Worm (Caenorhabditis elegans): ENCODE measurements around the gene Y17G7B.17.
A peak's percentile ranks its signal among the peaks of the same experiment; 100 is the strongest.

Gene Y17G7B.17

DNA sequence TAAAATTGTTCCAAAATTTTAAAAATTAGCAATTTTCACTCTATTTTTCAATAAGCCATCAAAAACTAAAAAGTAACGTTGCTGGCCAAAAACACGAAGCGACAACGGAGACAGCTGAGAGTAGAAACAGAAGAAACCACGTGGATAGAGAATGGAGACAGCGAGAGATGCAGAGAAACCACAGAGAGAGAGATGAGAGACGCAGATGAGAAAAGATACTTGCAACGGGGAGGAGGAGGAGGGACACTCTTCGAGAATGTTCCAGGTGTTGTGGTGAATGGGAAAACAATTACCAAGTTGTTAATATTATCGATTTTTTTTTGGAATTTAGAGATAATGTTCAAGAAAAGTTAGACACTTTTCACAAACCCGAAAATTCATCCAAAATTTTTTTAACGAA lies 2.6 kb upstream of the Y17G7B.17 start (continued):
- peak; percentile 98 for TF ChIP-seq rnt-1 (tag; optimal IDR thresholded peaks at IDR 0.05)
- peak; percentile 46; the same call in 1 of the 2 replicates for TF ChIP-seq ceh-88 (GFP tag; IDR thresholded peaks at IDR 0.05)
- TF ChIP-seq efl-3 (GFP tag; optimal IDR thresholded peaks at IDR 0.05), result peak; percentile 11
- peak; percentile 89 for TF ChIP-seq grh-1 (GFP tag; IDR thresholded peaks at IDR 0.05)
- peak; percentile 56 for TF ChIP-seq nhr-237 (tag; optimal IDR thresholded peaks at IDR 0.05)
- TF ChIP-seq efl-1 (optimal IDR thresholded peaks at IDR 0.05), result peak; percentile 88 to 90
- TF ChIP-seq efl-1 (GFP tag; optimal IDR thresholded peaks at IDR 0.05 in 1 of 2), result peak; percentile 80 to 97
- no peak; the same call in 1 of the 2 replicates for TF ChIP-seq unc-98 (GFP tag; IDR thresholded peaks at IDR 0.05)
- peak; percentile 82 for TF ChIP-seq snpc-4 (tag; optimal IDR thresholded peaks at IDR 0.05)
- peak; percentile 79 to 81 (median 80) for TF ChIP-seq dpl-1 (GFP tag; optimal IDR thresholded peaks at IDR 0.05)
- TF ChIP-seq sptf-1 (tag; optimal IDR thresholded peaks at IDR 0.05), result no peak
- no peak for TF ChIP-seq nhr-76 (tag; optimal IDR thresholded peaks at IDR 0.05)
- no peak for TF ChIP-seq unc-30 (tag; optimal IDR thresholded peaks at IDR 0.05)
- no peak for TF ChIP-seq alr-1 (tag; optimal IDR thresholded peaks at IDR 0.05; ENCODE audit: borderline replicate concordance)
- no peak for TF ChIP-seq pqm-1 (tag; optimal IDR thresholded peaks at IDR 0.05)
- peak; percentile 26 for TF ChIP-seq fkh-4 (tag; optimal IDR thresholded peaks at IDR 0.05; ENCODE audit: borderline replicate concordance)
- no peak for TF ChIP-seq zip-4 (GFP tag; optimal IDR thresholded peaks at IDR 0.05)
- TF ChIP-seq ama-1 (optimal IDR thresholded peaks at IDR 0.05), result peak; percentile 79
- TF ChIP-seq nhr-84 (tag; optimal IDR thresholded peaks at IDR 0.05), result no peak
- TF ChIP-seq ceh-82 (tag; optimal IDR thresholded peaks at IDR 0.05), result peak; percentile 54 to 89 (median 83)
- no peak for TF ChIP-seq tlp-1 (tag; optimal IDR thresholded peaks at IDR 0.05)
- TF ChIP-seq xbp-1 (tag; optimal IDR thresholded peaks at IDR 0.05), result peak; percentile 87
- peak; percentile 71 for TF ChIP-seq sox-4 (tag; optimal IDR thresholded peaks at IDR 0.05)
- no peak for TF ChIP-seq pag-3 (tag; optimal IDR thresholded peaks at IDR 0.05; ENCODE audit: borderline replicate concordance, insufficient read depth)
- TF ChIP-seq lir-3 (tag; optimal IDR thresholded peaks at IDR 0.05; ENCODE audit: poor library complexity), result no peak
- TF ChIP-seq lin-14 (GFP tag; optimal IDR thresholded peaks at IDR 0.05), result peak; percentile 98
- TF ChIP-seq fkh-10 (GFP tag; optimal IDR thresholded peaks at IDR 0.05), result peak; percentile 22
- peak; percentile 77 for TF ChIP-seq aha-1 (tag; optimal IDR thresholded peaks at IDR 0.05)
- peak; percentile 99 for TF ChIP-seq snu-23 (GFP tag; optimal IDR thresholded peaks at IDR 0.05)
- TF ChIP-seq irx-1 (tag; optimal IDR thresholded peaks at IDR 0.05), result peak; percentile 81
- TF ChIP-seq skn-1 (tag; optimal IDR thresholded peaks at IDR 0.05), result peak; percentile 94
- peak; percentile 67 for TF ChIP-seq hpl-2 (GFP tag; optimal IDR thresholded peaks at IDR 0.05)

DNA sequence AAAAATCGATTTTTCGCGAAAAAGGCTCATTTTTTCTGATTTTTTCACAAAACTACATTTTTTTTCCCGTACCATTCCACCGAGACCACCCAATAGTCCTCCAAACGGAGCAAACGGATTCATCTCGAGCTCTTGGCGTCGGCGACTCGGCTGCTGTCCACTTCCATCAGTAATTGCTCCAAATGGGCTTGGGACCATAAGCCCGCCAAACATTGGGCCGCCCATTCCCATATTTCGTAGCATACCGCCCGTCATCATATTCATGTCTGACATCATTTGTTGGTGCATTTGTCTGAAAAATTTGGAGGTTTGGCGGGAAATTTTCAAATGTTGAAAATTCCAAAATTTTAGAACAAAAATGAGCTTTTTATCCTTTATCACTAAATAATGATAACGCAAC lies 1.1 kb downstream of the Y17G7B.17 start:
- TF ChIP-seq zip-4 (GFP tag; optimal IDR thresholded peaks at IDR 0.05) (no peak), pag-3 (tag; optimal IDR thresholded peaks at IDR 0.05; ENCODE audit: borderline replicate concordance, insufficient read depth) (no peak), nhr-85 (tag) (peak; percentile 60)

ce11 chrII:12095022-12095421 lies 4.8 kb downstream of the Y17G7B.17 start:
- no peak for TF ChIP-seq fkh-10 (GFP tag; optimal IDR thresholded peaks at IDR 0.05)
- no peak for TF ChIP-seq ceh-82 (tag; optimal IDR thresholded peaks at IDR 0.05)
- TF ChIP-seq lir-3 (tag; optimal IDR thresholded peaks at IDR 0.05; ENCODE audit: poor library complexity), result no peak
- TF ChIP-seq ceh-88 (GFP tag; IDR thresholded peaks at IDR 0.05), result no peak
- no peak for TF ChIP-seq elt-2 (tag; optimal IDR thresholded peaks at IDR 0.05)
- TF ChIP-seq dpl-1 (GFP tag; optimal IDR thresholded peaks at IDR 0.05), result peak in 1 of 3 experiments; percentile 10
- TF ChIP-seq unc-30 (tag; optimal IDR thresholded peaks at IDR 0.05), result no peak
- TF ChIP-seq skn-1 (tag; optimal IDR thresholded peaks at IDR 0.05), result peak; percentile 78
- TF ChIP-seq pag-3 (tag; optimal IDR thresholded peaks at IDR 0.05; ENCODE audit: borderline replicate concordance, insufficient read depth), result no peak
- no peak for TF ChIP-seq grh-1 (GFP tag; IDR thresholded peaks at IDR 0.05)
- no peak for TF ChIP-seq nhr-84 (tag; optimal IDR thresholded peaks at IDR 0.05)
- TF ChIP-seq egl-27 (tag; optimal IDR thresholded peaks at IDR 0.05), result no peak
- TF ChIP-seq zag-1 (tag; optimal IDR thresholded peaks at IDR 0.05), result no peak
- no peak for TF ChIP-seq F16B12.6 (tag; optimal IDR thresholded peaks at IDR 0.05)
- no peak for TF ChIP-seq egl-13 (tag; optimal IDR thresholded peaks at IDR 0.05)
- TF ChIP-seq pax-3 (tag; optimal IDR thresholded peaks at IDR 0.05), result no peak
- TF ChIP-seq ets-5 (GFP tag; IDR thresholded peaks at IDR 0.05), result no peak
- TF ChIP-seq pqm-1 (tag; optimal IDR thresholded peaks at IDR 0.05), result no peak
- no peak for TF ChIP-seq tbx-2 (tag; optimal IDR thresholded peaks at IDR 0.05)
- no peak for TF ChIP-seq C16A3.4 (tag; optimal IDR thresholded peaks at IDR 0.05)
- TF ChIP-seq ztf-11 (tag; optimal IDR thresholded peaks at IDR 0.05), result no peak
- no peak for TF ChIP-seq efl-3 (GFP tag; optimal IDR thresholded peaks at IDR 0.05)
- TF ChIP-seq vab-15 (tag; optimal IDR thresholded peaks at IDR 0.05), result no peak
- TF ChIP-seq ceh-90 (tag; optimal IDR thresholded peaks at IDR 0.05), result no peak
- no peak for TF ChIP-seq nhr-237 (tag; optimal IDR thresholded peaks at IDR 0.05)
- no peak for TF ChIP-seq fkh-8 (tag; optimal IDR thresholded peaks at IDR 0.05)
- TF ChIP-seq fos-1 (tag; optimal IDR thresholded peaks at IDR 0.05), result no peak
- TF ChIP-seq lin-13 (GFP tag; optimal IDR thresholded peaks at IDR 0.05), result no peak
- TF ChIP-seq nhr-20 (tag; optimal IDR thresholded peaks at IDR 0.05), result peak; percentile 5

All from whole organism, L1 larva.